Worm (Caenorhabditis elegans) whole organism, L2 larva: ENCODE data around the gene T22F3.2.

Source experiments
- aly-2 ChIP-seq: fragments of 150-350 bp; optimal IDR thresholded peaks from 2 replicates; lab custom pipeline; 2014; ENCODE audit warnings: missing biosample characterization, missing genetic modification characterization
- ama-1 ChIP-seq: fragments of 150-350 bp; optimal IDR thresholded peaks from 2 replicates; lab custom pipeline; 2018; ENCODE audit warnings: inconsistent platforms
- mab-5 ChIP-seq: fragments of 150-350 bp; optimal IDR thresholded peaks from 2 replicates; lab custom pipeline; 2014; ENCODE audit warnings: missing biosample characterization, missing genetic modification characterization
- mbf-1 ChIP-seq: sonication (generic microtip); optimal IDR thresholded peaks from 2 replicates; lab custom pipeline; 2017; ENCODE audit warnings: missing biosample characterization, missing genetic modification characterization
- nhr-23 ChIP-seq: fragments of 150-350 bp; optimal IDR thresholded peaks from 2 replicates; lab custom pipeline; 2014; ENCODE audit warnings: missing biosample characterization, missing genetic modification reagents, missing genetic modification characterization
- sem-4 ChIP-seq: fragments of 150-350 bp; optimal IDR thresholded peaks from 2 replicates; lab custom pipeline; 2014; ENCODE audit warnings: missing biosample characterization, missing genetic modification reagents, missing genetic modification characterization
- unc-62 ChIP-seq: fragments of 150-350 bp; optimal IDR thresholded peaks from 2 replicates; lab custom pipeline; 2014; ENCODE audit warnings: missing biosample characterization, missing genetic modification reagents, missing genetic modification characterization

DNA sequence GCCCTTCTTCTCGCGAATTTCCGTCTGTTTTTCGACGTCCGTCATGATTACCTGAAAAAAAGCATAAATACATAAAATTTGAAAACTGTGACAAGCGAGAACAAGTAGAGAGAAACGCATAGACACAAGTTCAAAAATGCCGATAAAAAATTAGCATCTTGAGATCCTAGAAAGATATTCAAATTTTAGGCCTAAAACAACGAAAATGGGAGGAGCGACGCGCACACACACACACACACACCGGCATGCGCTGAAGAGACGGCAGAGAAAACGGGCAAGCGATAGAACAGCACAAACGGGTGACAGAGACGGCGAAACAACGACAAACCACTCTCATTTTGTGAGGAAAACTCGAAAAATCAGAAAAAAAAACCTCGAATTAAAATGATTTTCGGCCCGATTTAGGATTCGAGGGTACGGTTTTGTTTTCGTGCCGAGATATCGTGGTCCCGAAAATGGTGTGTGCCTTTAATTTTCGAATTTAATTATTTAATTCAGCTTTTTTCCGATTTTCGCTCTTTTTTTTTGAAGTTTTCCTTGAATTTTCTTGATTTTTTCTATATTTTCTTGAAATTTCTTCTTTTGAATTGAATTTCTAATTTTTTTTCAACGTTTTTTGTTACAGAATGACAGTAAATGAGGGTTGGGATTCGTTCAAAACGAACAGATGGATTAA, at the start of gene T22F3.2, which contains the start of gene rpl-11.1:
- TF ChIP-seq unc-62 (GFP tag; lab: Kevin White, UChicago) (no peak), mbf-1 (tag; lab: Kevin White, UChicago) (no peak), mab-5 (tag; lab: Kevin White, UChicago) (no peak), aly-2 (tag; lab: Kevin White, UChicago) (no peak), sem-4 (no peak), ama-1 (no peak), nhr-23 (tag; lab: Kevin White, UChicago) (no peak)
